6 worm cellular contexts compared by ENCODE assay signal in the genomic region with DNA sequence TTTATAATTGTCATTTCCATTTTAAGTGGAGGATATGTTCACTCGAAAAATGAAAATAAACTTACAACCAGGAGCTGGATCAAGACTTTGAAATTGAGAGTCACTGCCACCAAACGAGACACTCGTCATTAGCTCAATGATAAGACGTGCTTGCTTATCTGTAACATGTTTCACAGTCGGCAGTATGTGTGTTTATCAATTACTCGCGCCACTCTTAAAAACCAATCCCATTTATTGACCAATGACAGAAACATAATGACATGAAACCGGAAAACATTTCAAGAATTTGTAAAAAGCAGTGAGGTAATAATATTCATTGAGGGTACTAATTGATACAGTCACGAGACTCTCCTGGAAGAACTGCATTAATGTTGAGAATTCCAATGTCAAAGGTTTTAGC.
TF ChIP-seq lines count a peak whose summit lies in the region.

A gene (minus strand): TSS at position 130 of the 400 bp plus-strand sequence.

TF ChIP-seq in whole organism, L1 larva, 84 proteins besides CTCF, POLR2A, EP300 and RAD21:
- peak; percentile 83 for TF ChIP-seq elt-2 (tag; optimal IDR thresholded peaks at IDR 0.05; lab: Kevin White, UChicago)
- TF ChIP-seq snu-23 (GFP tag; optimal IDR thresholded peaks at IDR 0.05; lab: Kevin White, UChicago) = no peak
- no peak for TF ChIP-seq nhr-28 (tag; optimal IDR thresholded peaks at IDR 0.05; lab: Kevin White, UChicago)
- TF ChIP-seq alr-1 (tag; optimal IDR thresholded peaks at IDR 0.05; lab: Kevin White, UChicago; ENCODE audit: borderline replicate concordance) = no peak
- TF ChIP-seq F16B12.6 (tag; optimal IDR thresholded peaks at IDR 0.05; lab: Kevin White, UChicago) = no peak
- no peak for TF ChIP-seq fkh-8 (tag; optimal IDR thresholded peaks at IDR 0.05; lab: Kevin White, UChicago)
- TF ChIP-seq lin-35 (GFP tag; optimal IDR thresholded peaks at IDR 0.05; lab: Kevin White, UChicago) = peak in 1 of 2 experiments; percentile 32

TF ChIP-seq in whole organism, L2 larva, 48 proteins besides CTCF, POLR2A, EP300 and RAD21:
- TF ChIP-seq fos-1 (tag; optimal IDR thresholded peaks at IDR 0.05; lab: Kevin White, UChicago) (peak; percentile 90), nhr-237 (tag; optimal IDR thresholded peaks at IDR 0.05; lab: Kevin White, UChicago) (no peak), zag-1 (tag; optimal IDR thresholded peaks at IDR 0.05; lab: Kevin White, UChicago) (no peak), ztf-1 (GFP tag; conservative IDR thresholded peaks at IDR 0.05; lab: Robert Waterston, UW) (no peak), sma-9 (GFP tag; optimal IDR thresholded peaks at IDR 0.05; lab: Kevin White, UChicago) (peak; percentile 37), sma-9 (tag; optimal IDR thresholded peaks at IDR 0.05; lab: Kevin White, UChicago) (no peak), nhr-23 (tag; optimal IDR thresholded peaks at IDR 0.05; lab: Kevin White, UChicago) (no peak), ZK546.5 (tag; optimal IDR thresholded peaks at IDR 0.05; lab: Kevin White, UChicago) (no peak), sma-3 (GFP tag; optimal IDR thresholded peaks at IDR 0.05; lab: Kevin White, UChicago) (peak; percentile 4), F13H6.1 (tag; optimal IDR thresholded peaks at IDR 0.05; lab: Kevin White, UChicago) (peak; percentile 15), R02D3.7 (tag; optimal IDR thresholded peaks at IDR 0.05; lab: Kevin White, UChicago) (no peak), lsy-2 (tag; optimal IDR thresholded peaks at IDR 0.05; lab: Kevin White, UChicago) (no peak)

TF ChIP-seq in whole organism, L3 larva, 47 proteins besides CTCF, POLR2A, EP300 and RAD21 (continues in another document):
- peak; percentile 16 for TF ChIP-seq nfya-1 (tag; optimal IDR thresholded peaks at IDR 0.05; lab: Kevin White, UChicago; ENCODE audit: insufficient read depth)
- TF ChIP-seq ztf-11 (tag; optimal IDR thresholded peaks at IDR 0.05; lab: Kevin White, UChicago) = no peak
- no peak for TF ChIP-seq fos-1 (tag; optimal IDR thresholded peaks at IDR 0.05; lab: Kevin White, UChicago)
- TF ChIP-seq nhr-237 (tag; optimal IDR thresholded peaks at IDR 0.05; lab: Kevin White, UChicago) = no peak
- no peak for TF ChIP-seq mml-1 (tag; optimal IDR thresholded peaks at IDR 0.05; lab: Kevin White, UChicago)
- TF ChIP-seq eor-1 (tag; optimal IDR thresholded peaks at IDR 0.05; lab: Kevin White, UChicago) = no peak
- TF ChIP-seq elt-2 (tag; optimal IDR thresholded peaks at IDR 0.05; lab: Kevin White, UChicago) = peak; percentile 90
- no peak for TF ChIP-seq nhr-28 (tag; optimal IDR thresholded peaks at IDR 0.05; lab: Kevin White, UChicago)
- TF ChIP-seq aly-2 (tag; optimal IDR thresholded peaks at IDR 0.05; lab: Kevin White, UChicago) = no peak
- no peak for TF ChIP-seq nhr-12 (tag; optimal IDR thresholded peaks at IDR 0.05; lab: Kevin White, UChicago)
- no peak for TF ChIP-seq elt-1 (tag; optimal IDR thresholded peaks at IDR 0.05; lab: Kevin White, UChicago)
- peak; percentile 84 for TF ChIP-seq pqm-1 (tag; optimal IDR thresholded peaks at IDR 0.05; lab: Kevin White, UChicago)
- TF ChIP-seq tbx-2 (tag; optimal IDR thresholded peaks at IDR 0.05; lab: Kevin White, UChicago) = no peak
- TF ChIP-seq skn-1 (tag; optimal IDR thresholded peaks at IDR 0.05; lab: Kevin White, UChicago) = no peak
- no peak for TF ChIP-seq ceh-9 (tag; optimal IDR thresholded peaks at IDR 0.05; lab: Kevin White, UChicago)
- TF ChIP-seq mdl-1 (tag; optimal IDR thresholded peaks at IDR 0.05; lab: Kevin White, UChicago) = no peak
- no peak for TF ChIP-seq fkh-10 (GFP tag; optimal IDR thresholded peaks at IDR 0.05; lab: Kevin White, UChicago)
- peak; percentile 6 for TF ChIP-seq jun-1 (tag; optimal IDR thresholded peaks at IDR 0.05; lab: Kevin White, UChicago)

TF ChIP-seq in whole organism, L4 larva, 104 proteins besides CTCF, POLR2A, EP300 and RAD21 (continues in another document):
- TF ChIP-seq T26A8.4 (GFP tag; IDR thresholded peaks at IDR 0.05; lab: Robert Waterston, UW) = no peak
- no peak for TF ChIP-seq nhr-6 (tag; optimal IDR thresholded peaks at IDR 0.05; lab: Kevin White, UChicago)
- no peak for TF ChIP-seq spr-1 (tag; optimal IDR thresholded peaks at IDR 0.05; lab: Kevin White, UChicago)
- no peak for TF ChIP-seq mep-1 (tag; optimal IDR thresholded peaks at IDR 0.05; lab: Kevin White, UChicago)
- no peak for TF ChIP-seq nhr-76 (tag; optimal IDR thresholded peaks at IDR 0.05; lab: Kevin White, UChicago)
- TF ChIP-seq dmd-9 (GFP tag; IDR thresholded peaks at IDR 0.05; lab: Robert Waterston, UW) = no peak
- no peak for TF ChIP-seq nhr-25 (tag; optimal IDR thresholded peaks at IDR 0.05; lab: Kevin White, UChicago; ENCODE audit: borderline replicate concordance, insufficient read depth)
- TF ChIP-seq hif-1 (tag; optimal IDR thresholded peaks at IDR 0.05; lab: Kevin White, UChicago) = no peak
- TF ChIP-seq nhr-42 (GFP tag; IDR thresholded peaks at IDR 0.05; lab: Robert Waterston, UW) = no peak
- TF ChIP-seq unc-130 (GFP tag; optimal IDR thresholded peaks at IDR 0.05; lab: Kevin White, UChicago) = no peak
- TF ChIP-seq dmd-6 (GFP tag; IDR thresholded peaks at IDR 0.05; lab: Robert Waterston, UW) = peak; percentile 78
- TF ChIP-seq ZK337.2 (GFP tag; IDR thresholded peaks at IDR 0.05; lab: Robert Waterston, UW) = no peak
- no peak for TF ChIP-seq unc-62 (GFP tag; optimal IDR thresholded peaks at IDR 0.05 in 1 of 2; lab: Kevin White, UChicago)
- no peak for TF ChIP-seq unc-62 (tag; optimal IDR thresholded peaks at IDR 0.05; lab: Kevin White, UChicago)
- no peak for TF ChIP-seq jun-1 (tag; optimal IDR thresholded peaks at IDR 0.05; lab: Kevin White, UChicago)
- TF ChIP-seq nhr-48 (tag; optimal IDR thresholded peaks at IDR 0.05; lab: Kevin White, UChicago) = no peak
- no peak for TF ChIP-seq nhr-41 (GFP tag; IDR thresholded peaks at IDR 0.05; lab: Robert Waterston, UW)
- TF ChIP-seq unc-39 (tag; optimal IDR thresholded peaks at IDR 0.05; lab: Kevin White, UChicago) = no peak
- no peak for TF ChIP-seq egl-43 (GFP tag; IDR thresholded peaks at IDR 0.05; lab: Robert Waterston, UW)
- no peak for TF ChIP-seq ama-1 (optimal IDR thresholded peaks at IDR 0.05; lab: Kevin White, UChicago)

TF ChIP-seq in whole organism, late embryonic, 69 proteins besides CTCF, POLR2A, EP300 and RAD21:
- TF ChIP-seq elt-2 (tag; optimal IDR thresholded peaks at IDR 0.05; lab: Kevin White, UChicago) = peak; percentile 31
- no peak for TF ChIP-seq mec-3 (tag; optimal IDR thresholded peaks at IDR 0.05; lab: Kevin White, UChicago; ENCODE audit: borderline replicate concordance)
- no peak for TF ChIP-seq pat-9 (tag; optimal IDR thresholded peaks at IDR 0.05; lab: Kevin White, UChicago)
- TF ChIP-seq nhr-232 (tag; optimal IDR thresholded peaks at IDR 0.05; lab: Kevin White, UChicago) = no peak

TF ChIP-seq in whole organism, young adult, 124 proteins besides CTCF, POLR2A, EP300 and RAD21:
- TF ChIP-seq nhr-179 (tag; optimal IDR thresholded peaks at IDR 0.05; lab: Kevin White, UChicago) (no peak), F52B5.7 (tag; optimal IDR thresholded peaks at IDR 0.05; lab: Kevin White, UChicago) (no peak), nhr-80 (tag; optimal IDR thresholded peaks at IDR 0.05; lab: Kevin White, UChicago) (peak; percentile 58), attf-6 (GFP tag; IDR thresholded peaks at IDR 0.05; lab: Robert Waterston, UW) (no peak), cebp-2 (GFP tag; IDR thresholded peaks at IDR 0.05; lab: Robert Waterston, UW) (no peak), unc-62 (GFP tag; optimal IDR thresholded peaks at IDR 0.05; lab: Kevin White, UChicago) (peak; percentile 14), hmg-1.2 (GFP tag; IDR thresholded peaks at IDR 0.05; lab: Robert Waterston, UW) (no peak), ets-4 (GFP tag; optimal IDR thresholded peaks at IDR 0.05; lab: Kevin White, UChicago) (peak; percentile 73)
